Fruit fly (Drosophila melanogaster): ENCODE results near the gene CG5895.

The CG5895 gene

dm6 chr3L:16035185-16035584, at the start of gene CG5895:
TSS of gene CG5895 (plus strand) at chr3L:16035485.
- TF ChIP-seq CG1024 (GFP tag; IDR thresholded peaks at IDR 0.05) = 0 out of 2 replicates have a peak, but pooled peaks have one; percentile 8
- TF ChIP-seq CG3065 (GFP tag; optimal IDR thresholded peaks at IDR 0.05) = no peak
- TF ChIP-seq CG2129 (GFP tag; IDR thresholded peaks at IDR 0.05; ENCODE audit: partially characterized antibody) = no peak
- peak; percentile 47; the same call in 1 of the 3 replicates for TF ChIP-seq CG2199 (GFP tag; IDR thresholded peaks at IDR 0.05)
- TF ChIP-seq so (GFP tag; IDR thresholded peaks at IDR 0.05) = no peak
- TF ChIP-seq sens (GFP tag) = peak; percentile 34

dm6 chr3L:15987635-15988034, 47.6 kb upstream of the CG5895 start, which contains the start of gene PolD1:
TSS of gene PolD1 (minus strand) at chr3L:15987815.
- TF ChIP-seq E2f2 (GFP tag; IDR thresholded peaks at IDR 0.05) (peak; percentile 50), Dp (GFP tag; optimal IDR thresholded peaks at IDR 0.05) (peak; percentile 51), CG2120 (GFP tag; optimal IDR thresholded peaks at IDR 0.05) (no peak), CG17361 (GFP tag; IDR thresholded peaks at IDR 0.05) (no peak; the same call in 2 of the 3 replicates), Xbp1 (GFP tag; optimal IDR thresholded peaks at IDR 0.05) (no peak), Med (GFP tag) (peak; percentile 16), CG7357 (GFP tag; IDR thresholded peaks at IDR 0.05) (no peak), CG4424 (GFP tag; optimal IDR thresholded peaks at IDR 0.05) (peak; percentile 1), CG9932 (GFP tag; IDR thresholded peaks at IDR 0.05) (no peak), Ets65A (GFP tag) (peak; percentile 43), CG3995 (GFP tag; optimal IDR thresholded peaks at IDR 0.05) (peak; percentile 74), z (GFP tag; IDR thresholded peaks at IDR 0.05) (no peak), CG3065 (GFP tag; optimal IDR thresholded peaks at IDR 0.05) (no peak), sens-2 (GFP tag; IDR thresholded peaks at IDR 0.05) (no peak), gfzf (GFP tag; optimal IDR thresholded peaks at IDR 0.05) (peak; percentile 55), cato (GFP tag; optimal IDR thresholded peaks at IDR 0.05; ENCODE audit: borderline replicate concordance) (no peak), B-H2 (GFP tag; optimal IDR thresholded peaks at IDR 0.05) (no peak), hbn (GFP tag; IDR thresholded peaks at IDR 0.05; ENCODE audit: partially characterized antibody) (no peak), CG16813 (GFP tag; IDR thresholded peaks at IDR 0.05; ENCODE audit: partially characterized antibody) (no peak), Usf (GFP tag; optimal IDR thresholded peaks at IDR 0.05) (no peak), tap (tag; optimal IDR thresholded peaks at IDR 0.05) (no peak), MBD-R2 (GFP tag; IDR thresholded peaks at IDR 0.05) (peak; percentile 31), Chrac-16 (GFP tag; optimal IDR thresholded peaks at IDR 0.05) (peak; percentile 5), Atf6 (GFP tag; IDR thresholded peaks at IDR 0.05) (no peak), CG2712 (tag; optimal IDR thresholded peaks at IDR 0.05) (no peak)

- peak; percentile 23 for TF ChIP-seq CG7556 (GFP tag; optimal IDR thresholded peaks at IDR 0.05)
- TF ChIP-seq grau (tag; optimal IDR thresholded peaks at IDR 0.05) = no peak
- TF ChIP-seq CG18599 (GFP tag; optimal IDR thresholded peaks at IDR 0.05) = peak; percentile 44
- no peak for TF ChIP-seq CG31388 (GFP tag; optimal IDR thresholded peaks at IDR 0.05)
- peak; percentile 33; the same call in 1 of the 2 replicates for TF ChIP-seq Bgb (GFP tag; IDR thresholded peaks at IDR 0.05; ENCODE audit: partially characterized antibody)
- 0 out of 4 replicates have a peak, but pooled peaks have one; percentile 17 for TF ChIP-seq Dll (GFP tag; IDR thresholded peaks at IDR 0.05; ENCODE audit: partially characterized antibody)
- peak; percentile 8 for TF ChIP-seq lilli (GFP tag; optimal IDR thresholded peaks at IDR 0.05)
- TF ChIP-seq CG11723 (GFP tag; optimal IDR thresholded peaks at IDR 0.05) = no peak
- TF ChIP-seq Gsc (GFP tag; IDR thresholded peaks at IDR 0.05) = no peak
- TF ChIP-seq CG2116 (GFP tag; optimal IDR thresholded peaks at IDR 0.05) = peak; percentile 52
- peak; percentile 90 for TF ChIP-seq CG1832 (GFP tag; optimal IDR thresholded peaks at IDR 0.05)
- TF ChIP-seq CG12391 (tag; optimal IDR thresholded peaks at IDR 0.05) = peak; percentile 52
- peak; percentile 64 for TF ChIP-seq trem (tag; optimal IDR thresholded peaks at IDR 0.05)
- peak; percentile 28 for TF ChIP-seq CG17829 (tag; optimal IDR thresholded peaks at IDR 0.05)
- peak; percentile 84 for TF ChIP-seq YL-1 (GFP tag; optimal IDR thresholded peaks at IDR 0.05)
- TF ChIP-seq Pdp1 (GFP tag; optimal IDR thresholded peaks at IDR 0.05) = peak in 1 of 2 experiments; percentile 49
- TF ChIP-seq CG34376 (GFP tag; optimal IDR thresholded peaks at IDR 0.05) = peak; percentile 19
- no peak for TF ChIP-seq CG14860 (GFP tag; IDR thresholded peaks at IDR 0.05; ENCODE audit: partially characterized antibody)
- 0 out of 2 replicates have a peak, but pooled peaks have one; percentile 20 for TF ChIP-seq ara (GFP tag; IDR thresholded peaks at IDR 0.05)
Observed at dm6 chr3L:15988039-15988546, 47.2 kb upstream of the CG5895 start, which contains the start of gene Hip14. TSS of gene Hip14 (plus strand) at chr3L:15988236.
